Worm (Caenorhabditis elegans) whole organism, L1 larva: ENCODE results near the gene aexr-3.

Source experiments
- C04F5.9 ChIP-seq: sonication (generic microtip); optimal IDR thresholded peaks from 2 replicates; lab custom pipeline; 2016; ENCODE audit warnings: missing genetic modification characterization, missing compliant biosample characterization
- C16A3.4 ChIP-seq: fragments of 150-350 bp; optimal IDR thresholded peaks from 2 replicates; lab custom pipeline; 2014; ENCODE audit warnings: missing biosample characterization, missing genetic modification characterization
- aly-2 ChIP-seq: fragments of 150-350 bp; optimal IDR thresholded peaks from 2 replicates; lab custom pipeline; 2014; ENCODE audit warnings: missing biosample characterization, missing genetic modification characterization
- ceh-8 ChIP-seq: fragments of 200-800 bp; sonication (Bioruptor generic); optimal IDR thresholded peaks from 2 replicates; lab custom pipeline; 2018; ENCODE audit warnings: mild to moderate bottlenecking, missing genetic modification characterization, moderate library complexity, missing compliant biosample characterization
- ceh-88 ChIP-seq: fragments of 200-800 bp; sonication (Bioruptor generic); IDR thresholded peaks from 2 replicates; pipeline ENCODE4 v1.3.6; 2022; ENCODE audit warnings: missing genetic modification characterization, missing compliant biosample characterization
- ceh-90 ChIP-seq: sonication (generic microtip); optimal IDR thresholded peaks from 2 replicates; lab custom pipeline; 2016; ENCODE audit warnings: missing genetic modification characterization, missing compliant biosample characterization
- dsc-1 ChIP-seq: sonication (generic microtip); optimal IDR thresholded peaks from 2 replicates; lab custom pipeline; 2016; ENCODE audit warnings: mild to moderate bottlenecking, missing genetic modification characterization, missing compliant biosample characterization
- efl-1 ChIP-seq, 4 experiments: fragments of 150-350 bp; optimal IDR thresholded peaks in 3 of 4; peaks in 1 of 4; 1 replicate in 1 of 4; 2 replicates in 3 of 4; lab custom pipeline; 2014; ENCODE audit warnings: missing biosample characterization in 2 of 4, missing genetic modification characterization in 2 of 4, missing genetic modification reagents in 2 of 4
- egl-13 ChIP-seq: sonication (generic microtip); optimal IDR thresholded peaks from 2 replicates; lab custom pipeline; 2016; ENCODE audit warnings: missing genotype, missing genetic modification reagents, missing genetic modification characterization, missing compliant biosample characterization
- egl-27 ChIP-seq, 2 experiments: fragments of 150-350 bp in 1 of 2; sonication (generic microtip); optimal IDR thresholded peaks; 3 replicates each; lab custom pipeline; 2017 to 2018; ENCODE audit warnings: missing biosample characterization in 2 of 2, missing genetic modification characterization in 2 of 2, missing genetic modification reagents in 2 of 2
- fkh-10 ChIP-seq: sonication (generic microtip); optimal IDR thresholded peaks from 2 replicates; lab custom pipeline; 2017; ENCODE audit warnings: missing biosample characterization, missing genetic modification reagents, missing genetic modification characterization
- fkh-8 ChIP-seq: sonication (generic microtip); optimal IDR thresholded peaks from 2 replicates; lab custom pipeline; 2016; ENCODE audit warnings: mild to moderate bottlenecking, missing genetic modification characterization, missing compliant biosample characterization
- fos-1 ChIP-seq: fragments of 150-350 bp; optimal IDR thresholded peaks from 2 replicates; lab custom pipeline; 2014; ENCODE audit warnings: missing biosample characterization, missing genetic modification characterization
- hlh-17 ChIP-seq: fragments of 200-800 bp; sonication (Bioruptor generic); optimal IDR thresholded peaks from 2 replicates; lab custom pipeline; 2018; ENCODE audit warnings: missing genetic modification characterization, mild to moderate bottlenecking, missing compliant biosample characterization, moderate library complexity, borderline replicate concordance
- hpl-2 ChIP-seq: fragments of 150-350 bp; optimal IDR thresholded peaks from 2 replicates; lab custom pipeline; 2014; ENCODE audit warnings: missing biosample characterization, missing genetic modification reagents, missing genetic modification characterization
- jun-1 ChIP-seq: fragments of 150-350 bp; optimal IDR thresholded peaks from 2 replicates; lab custom pipeline; 2014; ENCODE audit warnings: missing biosample characterization, missing genetic modification reagents, missing genetic modification characterization
- lin-14 ChIP-seq: fragments of 200-800 bp; sonication (Bioruptor generic); optimal IDR thresholded peaks from 2 replicates; lab custom pipeline; 2018; ENCODE audit warnings: mild to moderate bottlenecking, missing genetic modification characterization, moderate library complexity, missing compliant biosample characterization
- lin-15B ChIP-seq: fragments of 150-350 bp; sonication (generic microtip); optimal IDR thresholded peaks from 3 replicates; lab custom pipeline; 2014; ENCODE audit warnings: missing biosample characterization, missing genetic modification characterization
- lsy-2 ChIP-seq, 2 experiments: fragments of 150-350 bp; optimal IDR thresholded peaks; 2 replicates each; lab custom pipeline; 2014; ENCODE audit warnings: missing biosample characterization in 2 of 2, missing genetic modification characterization in 2 of 2
- mdl-1 ChIP-seq, 2 experiments: fragments of 150-350 bp; optimal IDR thresholded peaks; 2 replicates each; lab custom pipeline; 2014 to 2017; ENCODE audit warnings: missing biosample characterization in 2 of 2, missing genetic modification characterization in 2 of 2, inconsistent platforms in 1 of 2
- mef-2 ChIP-seq: fragments of 150-350 bp; optimal IDR thresholded peaks from 2 replicates; lab custom pipeline; 2014; ENCODE audit warnings: missing biosample characterization, missing genetic modification characterization
- nhr-11 ChIP-seq: fragments of 150-350 bp; optimal IDR thresholded peaks from 2 replicates; lab custom pipeline; 2014; ENCODE audit warnings: missing biosample characterization, missing genetic modification characterization
- nhr-28 ChIP-seq: fragments of 150-350 bp; optimal IDR thresholded peaks from 2 replicates; lab custom pipeline; 2014; ENCODE audit warnings: missing biosample characterization, missing genetic modification characterization
- nhr-47 ChIP-seq: sonication (generic microtip); optimal IDR thresholded peaks from 2 replicates; lab custom pipeline; 2016; ENCODE audit warnings: mild to moderate bottlenecking, missing genetic modification characterization, moderate library complexity, missing compliant biosample characterization
- nhr-71 ChIP-seq: sonication (generic microtip); optimal IDR thresholded peaks from 2 replicates; lab custom pipeline; 2016; ENCODE audit warnings: mild to moderate bottlenecking, missing genetic modification characterization, moderate library complexity, missing compliant biosample characterization
- pag-3 ChIP-seq: sonication (generic microtip); optimal IDR thresholded peaks from 2 replicates; lab custom pipeline; 2017; ENCODE audit warnings: missing genetic modification characterization, mild to moderate bottlenecking, missing compliant biosample characterization, antibody characterized with exemption, borderline replicate concordance; ENCODE audit not compliant: insufficient read depth
- pqm-1 ChIP-seq: sonication (generic microtip); optimal IDR thresholded peaks from 3 replicates; lab custom pipeline; 2017; ENCODE audit warnings: missing biosample characterization, missing genetic modification characterization
- skn-1 ChIP-seq: fragments of 150-350 bp; optimal IDR thresholded peaks from 2 replicates; lab custom pipeline; 2014; ENCODE audit warnings: missing biosample characterization, missing genetic modification characterization
- sox-4 ChIP-seq: sonication (generic microtip); optimal IDR thresholded peaks from 2 replicates; lab custom pipeline; 2016; ENCODE audit warnings: missing genetic modification characterization, missing compliant biosample characterization
- sup-37 ChIP-seq: fragments of 200-800 bp; sonication (Bioruptor generic); optimal IDR thresholded peaks from 2 replicates; lab custom pipeline; 2018; ENCODE audit warnings: mild to moderate bottlenecking, missing genetic modification characterization, missing compliant biosample characterization
- swsn-7 ChIP-seq: sonication (generic microtip); optimal IDR thresholded peaks from 2 replicates; lab custom pipeline; 2016; ENCODE audit warnings: missing genetic modification characterization, missing compliant biosample characterization
- tbx-2 ChIP-seq: sonication (generic microtip); optimal IDR thresholded peaks from 2 replicates; lab custom pipeline; 2016; ENCODE audit warnings: missing genetic modification characterization, missing compliant biosample characterization
- unc-98 ChIP-seq: fragments of 200-800 bp; sonication (Bioruptor generic); IDR thresholded peaks from 2 replicates; pipeline ENCODE4 v1.3.6; 2022; ENCODE audit warnings: missing genetic modification characterization, missing compliant biosample characterization
- vab-15 ChIP-seq: sonication (generic microtip); optimal IDR thresholded peaks from 2 replicates; lab custom pipeline; 2017; ENCODE audit warnings: missing genotype, mild to moderate bottlenecking, missing genetic modification characterization, missing compliant biosample characterization
- zip-4 ChIP-seq: fragments of 200-800 bp; sonication (Bioruptor generic); optimal IDR thresholded peaks from 2 replicates; lab custom pipeline; 2018; ENCODE audit warnings: mild to moderate bottlenecking, missing genetic modification characterization, moderate library complexity, missing compliant biosample characterization

aexr-3 gene

ce11 chrX:8961120-8961834 is at the start of gene aexr-3:
aexr-3 (minus strand) TSS chrX:8961170.
- TF ChIP-seq fkh-8 (tag; lab: Kevin White, UChicago) (peak; percentile 85), nhr-47 (peak; percentile 55), swsn-7 (peak; percentile 8), egl-27 (tag; optimal IDR thresholded peaks at IDR 0.05; lab: Kevin White, UChicago) (no peak), sox-4 (tag; lab: Kevin White, UChicago) (peak; percentile 59), lin-15B (tag; lab: Kevin White, UChicago) (no peak), dsc-1 (tag; lab: Kevin White, UChicago) (peak; percentile 94), egl-13 (tag; lab: Kevin White, UChicago) (no peak), efl-1 (optimal IDR thresholded peaks at IDR 0.05; lab: Kevin White, UChicago) (no peak), efl-1 (GFP tag; optimal IDR thresholded peaks at IDR 0.05 in 1 of 2; lab: Kevin White, UChicago) (no peak), pag-3 (tag; lab: Kevin White, UChicago) (no peak), hlh-17 (GFP tag; lab: Kevin White, UChicago) (no peak), nhr-71 (tag; lab: Kevin White, UChicago) (peak; percentile 69)

DNA sequence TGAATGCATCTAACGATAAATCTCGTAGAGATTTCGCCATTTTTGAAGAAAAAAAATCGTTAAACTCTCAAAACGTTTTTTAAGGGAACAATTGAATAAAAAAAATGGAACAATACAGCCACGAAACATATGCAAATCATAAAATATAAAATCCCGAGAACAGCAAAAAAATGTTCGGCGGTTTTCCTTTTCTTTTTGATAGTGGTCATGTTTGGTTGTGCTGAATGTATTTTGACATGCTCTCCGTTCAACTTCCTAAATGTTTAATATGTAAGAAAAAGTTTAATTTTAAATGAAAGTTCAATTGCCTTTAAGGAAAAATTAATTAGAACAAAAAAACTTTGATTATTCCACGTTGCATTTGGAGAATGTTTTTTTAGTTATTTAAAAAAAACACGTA is 49.4 kb upstream of the aexr-3 start, which contains the start of gene C24A3.9:
C24A3.9 (minus strand) TSS at position 101 of the 400 bp plus-strand sequence.
- TF ChIP-seq hpl-2 (GFP tag; lab: Kevin White, UChicago) (no peak), C16A3.4 (tag; lab: Kevin White, UChicago) (no peak), ceh-88 (GFP tag; lab: Robert Waterston, UW) (no peak), aly-2 (no peak), skn-1 (tag; lab: Kevin White, UChicago) (no peak), pqm-1 (tag; lab: Kevin White, UChicago) (no peak), nhr-28 (tag; lab: Kevin White, UChicago) (no peak), tbx-2 (tag; lab: Kevin White, UChicago) (no peak), efl-1 (optimal IDR thresholded peaks at IDR 0.05; lab: Kevin White, UChicago) (no peak), efl-1 (GFP tag; optimal IDR thresholded peaks at IDR 0.05 in 1 of 2; lab: Kevin White, UChicago) (no peak), sup-37 (GFP tag; lab: Kevin White, UChicago) (no peak), unc-98 (GFP tag; lab: Robert Waterston, UW) (no peak), hlh-17 (GFP tag; lab: Kevin White, UChicago) (no peak), fkh-10 (GFP tag; lab: Kevin White, UChicago) (no peak), fos-1 (tag; lab: Kevin White, UChicago) (no peak)
- TF ChIP-seq, all 84 proteins: peak for 0

DNA sequence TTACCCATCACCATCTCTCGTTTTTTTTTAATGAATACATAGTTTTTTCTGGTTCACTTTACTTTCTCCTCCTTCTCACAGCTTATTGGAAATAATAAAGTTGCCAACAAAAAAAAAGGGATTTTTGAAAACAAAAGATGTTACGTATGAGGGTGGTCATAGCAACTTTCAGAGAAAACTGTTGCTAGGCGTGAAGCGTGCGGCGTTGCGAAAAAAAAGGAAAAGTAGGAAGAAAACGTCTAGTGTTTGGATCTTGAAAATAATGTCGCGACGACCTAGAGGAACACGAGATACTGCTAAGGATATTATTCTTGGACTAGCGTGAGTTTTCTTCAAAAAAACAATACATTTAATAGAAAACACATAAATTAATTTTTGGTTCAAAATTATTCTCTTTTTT is 37.8 kb upstream of the aexr-3 start, which contains the start of gene C24A3.1:
C24A3.1 (plus strand) TSS at position 263 of the 400 bp plus-strand sequence.
- TF ChIP-seq mef-2 (tag; lab: Kevin White, UChicago) (no peak), ceh-90 (tag; lab: Kevin White, UChicago) (no peak), jun-1 (tag; lab: Kevin White, UChicago) (no peak), nhr-47 (no peak), vab-15 (tag; lab: Kevin White, UChicago) (no peak), mdl-1 (tag; optimal IDR thresholded peaks at IDR 0.05; lab: Kevin White, UChicago) (no peak), hpl-2 (GFP tag; lab: Kevin White, UChicago) (no peak)

DNA sequence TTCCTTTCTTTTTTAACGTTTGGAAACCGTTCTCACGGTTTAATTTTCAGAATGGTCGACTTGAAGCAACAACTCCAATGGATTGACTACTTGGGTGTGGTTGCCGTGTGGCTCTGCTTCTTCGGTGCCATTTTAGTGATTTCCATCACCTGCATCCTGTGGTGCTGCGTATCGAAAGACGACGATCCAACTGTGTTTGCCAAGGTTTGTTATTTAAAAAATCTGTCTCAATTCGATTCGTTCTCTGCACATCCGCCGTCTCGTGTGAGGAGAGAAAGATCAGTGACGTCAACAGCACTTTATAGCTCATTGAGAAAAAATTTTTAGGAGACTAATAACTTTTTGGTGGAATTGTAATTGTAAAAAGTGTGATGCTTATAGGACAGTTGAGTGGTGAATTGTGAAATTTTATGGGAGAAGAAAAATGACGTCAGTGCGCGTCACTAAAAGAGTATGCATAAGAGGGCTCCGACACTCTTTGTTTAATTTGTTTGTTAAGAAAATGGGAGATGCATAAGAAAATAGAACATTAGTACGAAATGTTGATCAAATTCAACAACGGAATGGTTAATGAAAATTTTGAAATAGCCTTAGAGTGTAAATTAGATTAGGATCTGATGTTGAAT is 36.6 kb upstream of the aexr-3 start, which contains the start of gene C24A3.2:
C24A3.2 (plus strand) TSS at position 51 of the 626 bp plus-strand sequence.
- TF ChIP-seq lin-14 (GFP tag; lab: Kevin White, UChicago), result peak; percentile 67
- TF ChIP-seq mef-2 (tag; lab: Kevin White, UChicago), result no peak
- peak in 1 of 2 experiments; percentile 25 for TF ChIP-seq lsy-2 (tag; optimal IDR thresholded peaks at IDR 0.05; lab: Kevin White, UChicago)
- no peak for TF ChIP-seq zip-4 (GFP tag; lab: Kevin White, UChicago)
- peak; percentile 40 for TF ChIP-seq ceh-8 (GFP tag; lab: Kevin White, UChicago)
- TF ChIP-seq C04F5.9 (tag; lab: Kevin White, UChicago), result no peak
- no peak for TF ChIP-seq nhr-11 (tag; lab: Kevin White, UChicago)
- peak; percentile 16 for TF ChIP-seq nhr-71 (tag; lab: Kevin White, UChicago)
